Worm (Caenorhabditis elegans) whole organism, L1 larva: Measurements from ENCODE around the gene C05C10.8.

Experiments used
- C34B4.2 ChIP-seq: sonication (generic microtip); optimal IDR thresholded peaks from 2 replicates; lab custom pipeline; 2017; ENCODE audit warnings: mild to moderate bottlenecking, missing genetic modification characterization, missing compliant biosample characterization
- F16B12.6 ChIP-seq: fragments of 150-350 bp; optimal IDR thresholded peaks from 2 replicates; lab custom pipeline; 2014; ENCODE audit warnings: missing biosample characterization, missing genetic modification characterization
- ama-1 ChIP-seq: fragments of 150-350 bp; optimal IDR thresholded peaks from 2 replicates; lab custom pipeline; 2014
- blmp-1 ChIP-seq: fragments of 150-350 bp; optimal IDR thresholded peaks from 2 replicates; lab custom pipeline; 2014; ENCODE audit warnings: missing biosample characterization, missing genetic modification characterization
- efl-1 ChIP-seq, 4 experiments: fragments of 150-350 bp; optimal IDR thresholded peaks in 3 of 4; peaks in 1 of 4; 1 replicate in 1 of 4; 2 replicates in 3 of 4; lab custom pipeline; 2014; ENCODE audit warnings: missing biosample characterization in 2 of 4, missing genetic modification characterization in 2 of 4, missing genetic modification reagents in 2 of 4
- egl-13 ChIP-seq: sonication (generic microtip); optimal IDR thresholded peaks from 2 replicates; lab custom pipeline; 2016; ENCODE audit warnings: missing genotype, missing genetic modification reagents, missing genetic modification characterization, missing compliant biosample characterization
- egl-27 ChIP-seq, 2 experiments: fragments of 150-350 bp in 1 of 2; sonication (generic microtip); optimal IDR thresholded peaks; 3 replicates each; lab custom pipeline; 2017 to 2018; ENCODE audit warnings: missing biosample characterization in 2 of 2, missing genetic modification characterization in 2 of 2, missing genetic modification reagents in 2 of 2
- fkh-8 ChIP-seq: sonication (generic microtip); optimal IDR thresholded peaks from 2 replicates; lab custom pipeline; 2016; ENCODE audit warnings: mild to moderate bottlenecking, missing genetic modification characterization, missing compliant biosample characterization
- hlh-4 ChIP-seq: sonication (generic microtip); optimal IDR thresholded peaks from 2 replicates; lab custom pipeline; 2016; ENCODE audit warnings: mild to moderate bottlenecking, missing genetic modification characterization, missing compliant biosample characterization
- irx-1 ChIP-seq: sonication (generic microtip); optimal IDR thresholded peaks from 2 replicates; lab custom pipeline; 2016; ENCODE audit warnings: missing genetic modification characterization, missing compliant biosample characterization
- lin-14 ChIP-seq: fragments of 200-800 bp; sonication (Bioruptor generic); optimal IDR thresholded peaks from 2 replicates; lab custom pipeline; 2018; ENCODE audit warnings: mild to moderate bottlenecking, missing genetic modification characterization, moderate library complexity, missing compliant biosample characterization
- lin-35 ChIP-seq, 2 experiments: fragments of 150-350 bp; optimal IDR thresholded peaks; 2 replicates each; lab custom pipeline; 2014; ENCODE audit warnings: missing biosample characterization in 2 of 2, missing genetic modification characterization in 2 of 2, missing genetic modification reagents in 2 of 2
- lir-3 ChIP-seq: sonication (generic microtip); optimal IDR thresholded peaks from 2 replicates; lab custom pipeline; 2016; ENCODE audit warnings: mild to moderate bottlenecking, missing genetic modification characterization, moderate library complexity, missing compliant biosample characterization; ENCODE audit not compliant: poor library complexity
- nhr-19 ChIP-seq: fragments of 200-800 bp; sonication (Bioruptor generic); conservative IDR thresholded peaks from 2 replicates; pipeline ENCODE4 v1.3.6; 2022; ENCODE audit warnings: missing genetic modification characterization, missing compliant biosample characterization
- nhr-237 ChIP-seq: fragments of 150-350 bp; optimal IDR thresholded peaks from 2 replicates; lab custom pipeline; 2014; ENCODE audit warnings: missing biosample characterization, missing genetic modification characterization
- nhr-28 ChIP-seq: fragments of 150-350 bp; optimal IDR thresholded peaks from 2 replicates; lab custom pipeline; 2014; ENCODE audit warnings: missing biosample characterization, missing genetic modification characterization
- nhr-71 ChIP-seq: sonication (generic microtip); optimal IDR thresholded peaks from 2 replicates; lab custom pipeline; 2016; ENCODE audit warnings: mild to moderate bottlenecking, missing genetic modification characterization, moderate library complexity, missing compliant biosample characterization
- nhr-77 ChIP-seq: fragments of 150-350 bp; optimal IDR thresholded peaks from 2 replicates; lab custom pipeline; 2014; ENCODE audit warnings: missing biosample characterization, missing genetic modification characterization
- nhr-90 ChIP-seq: sonication (generic microtip); optimal IDR thresholded peaks from 2 replicates; lab custom pipeline; 2016; ENCODE audit warnings: mild to moderate bottlenecking, missing genetic modification characterization, missing compliant biosample characterization; ENCODE audit not compliant: poor library complexity
- pax-3 ChIP-seq: fragments of 200-800 bp; sonication (Bioruptor generic); optimal IDR thresholded peaks from 2 replicates; lab custom pipeline; 2018; ENCODE audit warnings: mild to moderate bottlenecking, missing genetic modification characterization, moderate library complexity, missing compliant biosample characterization
- sptf-1 ChIP-seq: fragments of 150-350 bp; optimal IDR thresholded peaks from 2 replicates; lab custom pipeline; 2014; ENCODE audit warnings: missing biosample characterization, missing genetic modification characterization
- sup-37 ChIP-seq: fragments of 200-800 bp; sonication (Bioruptor generic); optimal IDR thresholded peaks from 2 replicates; lab custom pipeline; 2018; ENCODE audit warnings: mild to moderate bottlenecking, missing genetic modification characterization, missing compliant biosample characterization
- zag-1 ChIP-seq: fragments of 150-350 bp; optimal IDR thresholded peaks from 2 replicates; lab custom pipeline; 2014; ENCODE audit warnings: missing biosample characterization, missing genetic modification characterization

Gene C05C10.8

ce11 chrII:9880826-9881225, 37.0 kb downstream of the C05C10.8 start, which contains the start of gene C08H9.15 (continued):
- no peak for TF ChIP-seq nhr-19 (GFP tag; lab: Robert Waterston, UW)

- TF ChIP-seq fkh-8 (tag; lab: Kevin White, UChicago) = no peak
- peak; percentile 97 for TF ChIP-seq blmp-1 (tag; lab: Kevin White, UChicago)
- TF ChIP-seq, all 84 proteins: peak for 1
These were observed 38.0 kb downstream of the C05C10.8 start for ce11 chrII:9879815-9880214.

ce11 chrII:9874508-9875229, 43.1 kb downstream of the C05C10.8 start, which contains the start of the genes chil-2 and ctsa-3.2:
Gene chil-2, minus strand, starts transcription at chrII:9874608.
Gene ctsa-3.2, plus strand, starts transcription at chrII:9875179.
- no peak for TF ChIP-seq nhr-71 (tag; lab: Kevin White, UChicago)
- TF ChIP-seq lin-14 (GFP tag; lab: Kevin White, UChicago) = no peak
- no peak for TF ChIP-seq nhr-237
- no peak for TF ChIP-seq zag-1
- TF ChIP-seq irx-1 (tag; lab: Kevin White, UChicago) = no peak
- TF ChIP-seq hlh-4 (tag; lab: Kevin White, UChicago) = no peak
- no peak for TF ChIP-seq ama-1 (lab: Kevin White, UChicago)
- no peak for TF ChIP-seq lir-3 (tag; lab: Kevin White, UChicago)
- TF ChIP-seq sptf-1 = no peak
- TF ChIP-seq egl-27 (tag; optimal IDR thresholded peaks at IDR 0.05; lab: Kevin White, UChicago) = no peak
- TF ChIP-seq F16B12.6 (tag; lab: Kevin White, UChicago) = no peak
- TF ChIP-seq egl-13 = no peak
- no peak for TF ChIP-seq C34B4.2 (tag; lab: Kevin White, UChicago)
- no peak for TF ChIP-seq nhr-90 (tag; lab: Kevin White, UChicago)

DNA sequence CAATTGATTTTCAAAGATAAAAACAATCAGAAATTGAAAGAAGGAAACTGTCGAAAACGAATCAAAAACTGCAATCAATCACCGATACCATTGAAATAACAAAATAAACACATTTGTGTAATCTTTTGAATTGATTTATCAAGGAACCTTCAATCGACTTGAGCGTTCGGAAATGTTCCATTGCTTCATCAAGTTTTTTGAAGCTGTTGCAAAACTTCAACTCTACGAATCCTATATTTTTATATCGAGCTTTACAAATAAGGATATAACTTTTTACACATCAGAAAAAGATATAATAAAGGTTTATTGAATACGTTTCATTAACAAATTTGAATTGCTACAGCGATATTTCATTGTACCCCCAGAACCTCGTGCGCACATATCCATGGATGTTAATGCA, 44.8 kb downstream of the C05C10.8 start, which contains the start of gene chil-8:
TSS of gene chil-8 (minus strand) at position 101 of the 400 bp plus-strand sequence.
- TF ChIP-seq nhr-28 (tag; lab: Kevin White, UChicago) = no peak

ce11 chrII:9871061-9871460, 46.7 kb downstream of the C05C10.8 start, which contains the start of gene chil-7:
Gene chil-7, minus strand, starts transcription at chrII:9871172.
- no peak for TF ChIP-seq sup-37 (GFP tag; lab: Kevin White, UChicago)
- no peak for TF ChIP-seq nhr-77
- TF ChIP-seq, all 84 proteins: peak for 0

- no peak for TF ChIP-seq efl-1 (optimal IDR thresholded peaks at IDR 0.05; lab: Kevin White, UChicago)
- TF ChIP-seq efl-1 (GFP tag; optimal IDR thresholded peaks at IDR 0.05 in 1 of 2; lab: Kevin White, UChicago) = peak in 1 of 2 experiments; percentile 86
- TF ChIP-seq pax-3 = no peak
These were observed 49.1 kb downstream of the C05C10.8 start, which contains the start of gene old-1 for ce11 chrII:9868698-9869097. Gene old-1, minus strand, starts transcription at chrII:9868747.

- no peak for TF ChIP-seq lin-35 (GFP tag; optimal IDR thresholded peaks at IDR 0.05; lab: Kevin White, UChicago)
These were observed 49.6 kb downstream of the C05C10.8 start for ce11 chrII:9868207-9868606.
